Worm (Caenorhabditis elegans) whole organism, L2 larva: ENCODE data around the gene nuc-1.

ENCODE experiments used
- ceh-16 ChIP-seq: fragments of 150-350 bp; optimal IDR thresholded peaks from 2 replicates; lab custom pipeline; 2014; ENCODE audit warnings: missing biosample characterization, missing genetic modification characterization
- lsy-2 ChIP-seq, 2 experiments: fragments of 150-350 bp in 1 of 2; sonication (generic microtip) in 1 of 2; optimal IDR thresholded peaks; 2 replicates each; lab custom pipeline; 2014 to 2017; ENCODE audit warnings: missing biosample characterization in 2 of 2, missing genetic modification characterization in 2 of 2
- peb-1 ChIP-seq: fragments of 150-350 bp; optimal IDR thresholded peaks from 2 replicates; lab custom pipeline; 2014; ENCODE audit warnings: missing biosample characterization, missing genetic modification characterization
- skn-1 ChIP-seq: sonication (generic microtip); optimal IDR thresholded peaks from 2 replicates; lab custom pipeline; 2017; ENCODE audit warnings: missing biosample characterization, missing genetic modification characterization
- unc-55 ChIP-seq: fragments of 150-350 bp; sonication (generic microtip); optimal IDR thresholded peaks from 3 replicates; lab custom pipeline; 2014; ENCODE audit warnings: missing biosample characterization, missing genetic modification reagents, missing genetic modification characterization

DNA sequence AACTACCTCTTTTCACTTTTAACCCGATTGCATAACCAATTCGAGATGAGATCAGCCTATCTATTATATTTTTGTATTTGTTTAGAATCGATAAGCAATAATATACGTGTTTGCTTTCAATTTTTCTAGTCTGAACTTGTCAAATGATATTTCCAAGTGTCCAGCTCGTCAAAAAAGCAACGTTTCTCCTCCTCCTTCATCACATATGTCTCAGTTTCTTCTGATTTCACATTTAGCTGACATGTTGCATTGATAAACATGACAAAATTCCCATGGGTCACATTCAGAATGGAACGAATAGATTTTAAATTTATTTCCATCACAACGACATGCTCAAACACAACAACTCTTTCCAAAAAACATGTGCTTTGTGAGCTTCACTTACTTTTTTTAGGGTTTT is 40.4 kb upstream of the nuc-1 start:
- TF ChIP-seq unc-55 (GFP tag; lab: Kevin White, UChicago) (no peak), peb-1 (tag; lab: Kevin White, UChicago) (no peak), skn-1 (tag; lab: Kevin White, UChicago) (no peak), ceh-16 (tag; lab: Kevin White, UChicago) (no peak), lsy-2 (tag; optimal IDR thresholded peaks at IDR 0.05; lab: Kevin White, UChicago) (no peak)
